Worm (Caenorhabditis elegans) whole organism, L2 larva: ENCODE results near the gene T08G3.6.

Source experiments
- F13H6.1 ChIP-seq: sonication (generic microtip); optimal IDR thresholded peaks from 2 replicates; lab custom pipeline; 2016; ENCODE audit warnings: missing genetic modification characterization, missing compliant biosample characterization
- blmp-1 ChIP-seq: sonication (generic microtip); optimal IDR thresholded peaks from 2 replicates; lab custom pipeline; 2017; ENCODE audit warnings: missing genetic modification characterization, mild to moderate bottlenecking, missing compliant biosample characterization, antibody characterized with exemption, moderate library complexity; ENCODE audit not compliant: insufficient read depth
- elt-1 ChIP-seq: fragments of 150-350 bp; optimal IDR thresholded peaks from 2 replicates; lab custom pipeline; 2014; ENCODE audit warnings: missing biosample characterization, missing genetic modification characterization
- snpc-4 ChIP-seq: fragments of 150-350 bp; optimal IDR thresholded peaks from 2 replicates; lab custom pipeline; 2014; ENCODE audit warnings: missing biosample characterization, missing genetic modification characterization
- unc-55 ChIP-seq: fragments of 150-350 bp; sonication (generic microtip); optimal IDR thresholded peaks from 3 replicates; lab custom pipeline; 2014; ENCODE audit warnings: missing biosample characterization, missing genetic modification reagents, missing genetic modification characterization
- ztf-4 ChIP-seq: fragments of 150-350 bp; optimal IDR thresholded peaks from 2 replicates; lab custom pipeline; 2014; ENCODE audit warnings: missing biosample characterization, missing genetic modification characterization

DNA sequence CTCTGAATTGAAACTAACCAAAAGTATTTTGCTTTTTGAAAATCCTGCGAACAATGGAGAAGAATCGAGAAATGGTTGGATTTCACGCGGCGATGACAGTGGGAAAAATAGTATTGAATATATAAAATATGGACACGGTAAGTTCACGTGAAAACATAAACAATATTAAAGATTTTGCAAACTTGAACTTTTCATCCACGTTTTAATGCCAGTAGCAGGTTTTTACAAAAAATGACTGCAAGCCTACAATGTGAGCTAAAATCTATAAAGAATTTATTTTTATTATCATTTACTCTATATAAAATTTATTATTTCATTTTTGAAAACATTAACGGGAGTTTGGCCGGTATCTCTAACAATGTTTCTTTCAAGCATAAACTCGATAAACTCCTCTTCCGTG is 16.3 kb upstream of the T08G3.6 start, which contains the start of gene F26D2.10:
- TF ChIP-seq blmp-1 (tag; lab: Kevin White, UChicago) = no peak
- TF ChIP-seq elt-1 (tag; lab: Kevin White, UChicago) = no peak
- no peak for TF ChIP-seq F13H6.1 (tag; lab: Kevin White, UChicago)
- no peak for TF ChIP-seq unc-55 (GFP tag; lab: Kevin White, UChicago)
- no peak for TF ChIP-seq snpc-4
- TF ChIP-seq ztf-4 (tag; lab: Kevin White, UChicago) = no peak
